Worm (Caenorhabditis elegans): Measurements from ENCODE around the gene F54C9.14.

The F54C9.14 gene

DNA sequence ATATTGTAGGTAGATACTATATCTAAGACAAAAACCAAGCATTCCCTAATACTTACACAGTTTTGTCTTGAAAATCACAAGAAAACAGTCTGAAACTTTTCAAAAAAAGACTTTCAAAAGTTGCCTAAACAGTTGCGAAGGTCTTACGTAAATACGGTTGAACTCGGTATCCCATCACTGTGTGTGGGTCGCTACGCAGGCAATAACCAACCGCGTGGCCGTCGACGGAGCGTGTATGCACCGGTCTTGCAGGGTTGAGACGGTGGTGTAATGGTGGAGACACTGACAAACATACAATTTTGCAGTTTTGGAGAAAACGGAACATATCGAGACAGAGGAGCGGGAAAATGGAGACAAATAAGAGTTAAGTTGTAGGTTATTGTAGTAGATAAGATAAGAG is 875 bp upstream of the F54C9.14 start, which contains the start of gene iff-2 (continued):
- no peak for TF ChIP-seq alr-1 (tag; optimal IDR thresholded peaks at IDR 0.05; ENCODE audit: borderline replicate concordance)
- TF ChIP-seq aha-1 (tag; optimal IDR thresholded peaks at IDR 0.05) = peak; percentile 98
- TF ChIP-seq skn-1 (tag; optimal IDR thresholded peaks at IDR 0.05) = peak; percentile 98
- peak; percentile 97 to 99 for TF ChIP-seq lin-35 (GFP tag; optimal IDR thresholded peaks at IDR 0.05)
- peak; percentile 100 for TF ChIP-seq lin-15B (tag; optimal IDR thresholded peaks at IDR 0.05)
- TF ChIP-seq ets-5 (GFP tag; IDR thresholded peaks at IDR 0.05) = 0 out of 2 replicates have a peak, but pooled peaks have one; percentile 14
- peak; percentile 85 for TF ChIP-seq F16B12.6 (tag; optimal IDR thresholded peaks at IDR 0.05)
- peak; percentile 69 for TF ChIP-seq zag-1 (tag; optimal IDR thresholded peaks at IDR 0.05)
- TF ChIP-seq sup-37 (GFP tag; optimal IDR thresholded peaks at IDR 0.05) = peak; percentile 94
- TF ChIP-seq hpl-2 (GFP tag; optimal IDR thresholded peaks at IDR 0.05) = peak; percentile 99
- TF ChIP-seq rnt-1 (tag; optimal IDR thresholded peaks at IDR 0.05) = peak; percentile 98
- peak; percentile 98 for TF ChIP-seq efl-1 (optimal IDR thresholded peaks at IDR 0.05)
- peak; percentile 91 to 100 for TF ChIP-seq efl-1 (GFP tag; optimal IDR thresholded peaks at IDR 0.05 in 1 of 2)
- TF ChIP-seq nhr-19 (GFP tag; conservative IDR thresholded peaks at IDR 0.05) = peak; percentile 99
- peak; percentile 86 for TF ChIP-seq unc-62 (GFP tag; optimal IDR thresholded peaks at IDR 0.05)
- TF ChIP-seq snu-23 (GFP tag; optimal IDR thresholded peaks at IDR 0.05) = peak; percentile 100
- peak; percentile 86 for TF ChIP-seq nhr-76 (tag; optimal IDR thresholded peaks at IDR 0.05)
- peak; percentile 100 for TF ChIP-seq nhr-20 (tag; optimal IDR thresholded peaks at IDR 0.05)
- peak; percentile 100 for TF ChIP-seq C16A3.4 (tag; optimal IDR thresholded peaks at IDR 0.05)
- peak; percentile 99 for TF ChIP-seq nhr-237 (tag; optimal IDR thresholded peaks at IDR 0.05)
- TF ChIP-seq grh-1 (GFP tag; IDR thresholded peaks at IDR 0.05) = peak; percentile 97
- peak; percentile 97 for TF ChIP-seq fos-1 (tag; optimal IDR thresholded peaks at IDR 0.05)
- peak; percentile 77 for TF ChIP-seq efl-3 (GFP tag; optimal IDR thresholded peaks at IDR 0.05)
- TF ChIP-seq ztf-11 (tag; optimal IDR thresholded peaks at IDR 0.05) = peak in 1 of 2 experiments; percentile 96
- TF ChIP-seq nhr-90 (tag; optimal IDR thresholded peaks at IDR 0.05; ENCODE audit: poor library complexity) = peak; percentile 99
- peak; percentile 92 for TF ChIP-seq mab-9 (GFP tag; IDR thresholded peaks at IDR 0.05)
- TF ChIP-seq nhr-28 (tag; optimal IDR thresholded peaks at IDR 0.05) = no peak
- peak; percentile 98 for TF ChIP-seq pax-3 (tag; optimal IDR thresholded peaks at IDR 0.05)
- TF ChIP-seq nhr-85 (tag) = peak; percentile 100
- peak; percentile 99 for TF ChIP-seq tbx-2 (tag; optimal IDR thresholded peaks at IDR 0.05)
- peak; percentile 99 for TF ChIP-seq isw-1 (GFP tag; IDR thresholded peaks at IDR 0.05)
- TF ChIP-seq sox-4 (tag; optimal IDR thresholded peaks at IDR 0.05) = peak; percentile 95
- peak; percentile 90 for TF ChIP-seq snpc-4 (tag; optimal IDR thresholded peaks at IDR 0.05)
- TF ChIP-seq C34B4.2 (tag; optimal IDR thresholded peaks at IDR 0.05) = peak; percentile 65
- TF ChIP-seq tlp-1 (tag; optimal IDR thresholded peaks at IDR 0.05) = no peak
- TF ChIP-seq nhr-12 (tag; optimal IDR thresholded peaks at IDR 0.05) = no peak
- peak; percentile 93 for TF ChIP-seq lin-39 (tag; optimal IDR thresholded peaks at IDR 0.05)
- TF ChIP-seq egl-27 (tag; optimal IDR thresholded peaks at IDR 0.05) = peak; percentile 90 to 96
- peak; percentile 91 for TF ChIP-seq zip-4 (GFP tag; optimal IDR thresholded peaks at IDR 0.05)
- TF ChIP-seq lsy-2 (tag; optimal IDR thresholded peaks at IDR 0.05) = peak; percentile 98
- peak; percentile 100 for TF ChIP-seq nhr-71 (tag; optimal IDR thresholded peaks at IDR 0.05)
- TF ChIP-seq unc-86 (tag; optimal IDR thresholded peaks at IDR 0.05) = peak; percentile 99
- TF ChIP-seq ceh-82 (tag; optimal IDR thresholded peaks at IDR 0.05) = peak; percentile 99
- peak; percentile 100 for TF ChIP-seq lin-13 (GFP tag; optimal IDR thresholded peaks at IDR 0.05)
- TF ChIP-seq pqm-1 (tag; optimal IDR thresholded peaks at IDR 0.05) = peak; percentile 54
- peak; percentile 99 for TF ChIP-seq mep-1 (tag; optimal IDR thresholded peaks at IDR 0.05)
- no peak for TF ChIP-seq nhr-84 (tag; optimal IDR thresholded peaks at IDR 0.05)
- TF ChIP-seq unc-130 (tag; optimal IDR thresholded peaks at IDR 0.05) = peak; percentile 99
- peak; percentile 99 for TF ChIP-seq ztf-4 (tag; optimal IDR thresholded peaks at IDR 0.05)
- no peak for TF ChIP-seq hlh-4 (tag; optimal IDR thresholded peaks at IDR 0.05)
- peak; percentile 94 for TF ChIP-seq elt-2 (tag; optimal IDR thresholded peaks at IDR 0.05)
- TF ChIP-seq elt-3 (tag; optimal IDR thresholded peaks at IDR 0.05) = peak; percentile 100
- peak; percentile 90 to 100 for TF ChIP-seq mdl-1 (tag; optimal IDR thresholded peaks at IDR 0.05)
- no peak for TF ChIP-seq ceh-63 (GFP tag; optimal IDR thresholded peaks at IDR 0.05)
